Worm (Caenorhabditis elegans) whole organism, late embryonic: ENCODE measurements around the gene F13C5.1.

Experiments
- C08G9.2 ChIP-seq: sonication (generic microtip); optimal IDR thresholded peaks from 2 replicates; lab custom pipeline; 2016; ENCODE audit warnings: mild to moderate bottlenecking, missing genetic modification characterization, moderate library complexity, missing compliant biosample characterization
- F13H6.1 ChIP-seq: sonication (generic microtip); optimal IDR thresholded peaks from 2 replicates; lab custom pipeline; 2016; ENCODE audit warnings: missing genetic modification characterization, missing compliant biosample characterization
- K09A11.1 ChIP-seq: sonication (generic microtip); optimal IDR thresholded peaks from 2 replicates; lab custom pipeline; 2017; ENCODE audit warnings: antibody characterized with exemption, mild to moderate bottlenecking, missing genetic modification characterization, missing compliant biosample characterization; ENCODE audit not compliant: insufficient read depth
- T23F11.4 ChIP-seq: fragments of 200-800 bp; sonication (Bioruptor generic); optimal IDR thresholded peaks from 2 replicates; lab custom pipeline; 2018; ENCODE audit warnings: mild to moderate bottlenecking, missing genetic modification characterization, missing compliant biosample characterization
- ahr-1 ChIP-seq: sonication (generic microtip); optimal IDR thresholded peaks from 2 replicates; lab custom pipeline; 2016; ENCODE audit warnings: missing genetic modification characterization, missing compliant biosample characterization
- ama-1 ChIP-seq: fragments of 150-350 bp; optimal IDR thresholded peaks from 2 replicates; lab custom pipeline; 2014
- ceh-14 ChIP-seq: sonication (generic microtip); optimal IDR thresholded peaks from 2 replicates; lab custom pipeline; 2016; ENCODE audit warnings: missing genotype, missing genetic modification characterization, missing compliant biosample characterization
- ceh-18 ChIP-seq: sonication (generic microtip); optimal IDR thresholded peaks from 2 replicates; lab custom pipeline; 2016; ENCODE audit warnings: missing genetic modification characterization, missing compliant biosample characterization
- ceh-19 ChIP-seq: fragments of 200-800 bp; sonication (Bioruptor generic); optimal IDR thresholded peaks from 2 replicates; lab custom pipeline; 2018; ENCODE audit warnings: mild to moderate bottlenecking, missing genetic modification characterization, missing compliant biosample characterization
- ceh-22 ChIP-seq: sonication (generic microtip); optimal IDR thresholded peaks from 2 replicates; lab custom pipeline; 2017; ENCODE audit warnings: missing biosample characterization, missing genetic modification characterization
- ceh-24 ChIP-seq: sonication (generic microtip); optimal IDR thresholded peaks from 2 replicates; lab custom pipeline; 2016; ENCODE audit warnings: mild to moderate bottlenecking, missing genetic modification characterization, missing compliant biosample characterization
- ceh-30 ChIP-seq: fragments of 150-350 bp; optimal IDR thresholded peaks from 2 replicates; lab custom pipeline; 2014; ENCODE audit warnings: missing biosample characterization, missing genetic modification characterization
- ceh-31 ChIP-seq: sonication (generic microtip); optimal IDR thresholded peaks from 2 replicates; lab custom pipeline; 2016; ENCODE audit warnings: missing genetic modification characterization, missing compliant biosample characterization
- ceh-34 ChIP-seq: sonication (generic microtip); optimal IDR thresholded peaks from 2 replicates; lab custom pipeline; 2016; ENCODE audit warnings: mild to moderate bottlenecking, missing genetic modification characterization, missing compliant biosample characterization
- ceh-45 ChIP-seq: fragments of 200-800 bp; sonication (Bioruptor generic); IDR thresholded peaks from 2 replicates; pipeline ENCODE4 v1.3.6; 2022; ENCODE audit warnings: missing genetic modification reagents, missing genetic modification characterization, missing compliant biosample characterization
- dve-1 ChIP-seq: sonication (generic microtip); optimal IDR thresholded peaks from 2 replicates; lab custom pipeline; 2017; ENCODE audit warnings: antibody characterized with exemption, mild to moderate bottlenecking, missing genetic modification characterization, missing compliant biosample characterization
- elt-2 ChIP-seq: sonication (generic microtip); optimal IDR thresholded peaks from 2 replicates; lab custom pipeline; 2016; ENCODE audit warnings: missing genetic modification reagents, missing genetic modification characterization, missing compliant biosample characterization
- elt-4 ChIP-seq: sonication (generic microtip); optimal IDR thresholded peaks from 2 replicates; lab custom pipeline; 2016; ENCODE audit warnings: missing genetic modification characterization, missing compliant biosample characterization
- fkh-10 ChIP-seq: fragments of 150-350 bp; optimal IDR thresholded peaks from 2 replicates; lab custom pipeline; 2014; ENCODE audit warnings: missing biosample characterization, missing genetic modification reagents, missing genetic modification characterization
- fkh-6 ChIP-seq: sonication (generic microtip); optimal IDR thresholded peaks from 2 replicates; lab custom pipeline; 2016; ENCODE audit warnings: missing genetic modification characterization, missing compliant biosample characterization
- gmeb-2 ChIP-seq: sonication (generic microtip); optimal IDR thresholded peaks from 2 replicates; lab custom pipeline; 2016; ENCODE audit warnings: missing genetic modification characterization, inconsistent platforms, missing compliant biosample characterization
- hlh-13 ChIP-seq: fragments of 200-800 bp; sonication (Bioruptor generic); optimal IDR thresholded peaks from 2 replicates; lab custom pipeline; 2018; ENCODE audit warnings: mild to moderate bottlenecking, missing genetic modification characterization, missing compliant biosample characterization
- hlh-15 ChIP-seq: sonication (generic microtip); optimal IDR thresholded peaks from 2 replicates; lab custom pipeline; 2016; ENCODE audit warnings: missing genetic modification characterization, missing compliant biosample characterization
- hlh-30 ChIP-seq: sonication (generic microtip); optimal IDR thresholded peaks from 2 replicates; lab custom pipeline; 2017; ENCODE audit warnings: antibody characterized with exemption, missing genetic modification characterization, missing compliant biosample characterization; ENCODE audit not compliant: insufficient read depth
- hlh-6 ChIP-seq: sonication (generic microtip); optimal IDR thresholded peaks from 2 replicates; lab custom pipeline; 2016; ENCODE audit warnings: missing genotype, missing genetic modification characterization, missing compliant biosample characterization
- hlh-8 ChIP-seq: sonication (generic microtip); optimal IDR thresholded peaks from 2 replicates; lab custom pipeline; 2016; ENCODE audit warnings: missing genotype, missing genetic modification characterization, missing compliant biosample characterization
- lim-6 ChIP-seq: sonication (generic microtip); optimal IDR thresholded peaks from 2 replicates; lab custom pipeline; 2016; ENCODE audit warnings: missing genetic modification characterization, missing compliant biosample characterization
- lin-11 ChIP-seq: fragments of 200-800 bp; sonication (Bioruptor generic); optimal IDR thresholded peaks from 2 replicates; lab custom pipeline; 2018; ENCODE audit warnings: mild to moderate bottlenecking, missing genetic modification characterization, missing compliant biosample characterization
- madf-2 ChIP-seq: sonication (generic microtip); optimal IDR thresholded peaks from 2 replicates; lab custom pipeline; 2017; ENCODE audit warnings: missing genetic modification characterization, missing compliant biosample characterization
- mec-3 ChIP-seq: sonication (generic microtip); optimal IDR thresholded peaks from 2 replicates; lab custom pipeline; 2016; ENCODE audit warnings: borderline replicate concordance, missing genetic modification characterization, missing compliant biosample characterization
- nhr-232 ChIP-seq: sonication (generic microtip); optimal IDR thresholded peaks from 2 replicates; lab custom pipeline; 2016; ENCODE audit warnings: missing genetic modification characterization, missing compliant biosample characterization
- npax-4 ChIP-seq: sonication (generic microtip); optimal IDR thresholded peaks from 2 replicates; lab custom pipeline; 2016; ENCODE audit warnings: missing genetic modification characterization, missing compliant biosample characterization
- odd-2 ChIP-seq: sonication (generic microtip); optimal IDR thresholded peaks from 2 replicates; lab custom pipeline; 2017; ENCODE audit warnings: antibody characterized with exemption, mild to moderate bottlenecking, missing genetic modification characterization, missing compliant biosample characterization
- pag-3 ChIP-seq: sonication (generic microtip); optimal IDR thresholded peaks from 2 replicates; lab custom pipeline; 2016; ENCODE audit warnings: missing compliant biosample characterization, missing genetic modification characterization, borderline replicate concordance
- pat-9 ChIP-seq: fragments of 200-800 bp; sonication (Bioruptor generic); optimal IDR thresholded peaks from 2 replicates; lab custom pipeline; 2018; ENCODE audit warnings: mild to moderate bottlenecking, missing genetic modification characterization, moderate library complexity, missing compliant biosample characterization
- pqm-1 ChIP-seq: sonication (generic microtip); optimal IDR thresholded peaks from 2 replicates; lab custom pipeline; 2016; ENCODE audit warnings: missing genetic modification characterization, missing compliant biosample characterization
- pros-1 ChIP-seq: fragments of 150-350 bp; optimal IDR thresholded peaks from 2 replicates; lab custom pipeline; 2014; ENCODE audit warnings: missing biosample characterization, missing genetic modification reagents, missing genetic modification characterization
- ref-2 ChIP-seq: sonication (generic microtip); optimal IDR thresholded peaks from 2 replicates; lab custom pipeline; 2016; ENCODE audit warnings: missing genetic modification characterization, missing compliant biosample characterization
- rnt-1 ChIP-seq: sonication (generic microtip); optimal IDR thresholded peaks from 2 replicates; lab custom pipeline; 2016; ENCODE audit warnings: missing genetic modification characterization, missing compliant biosample characterization
- sdc-2 ChIP-seq: sonication (generic microtip); optimal IDR thresholded peaks from 2 replicates; lab custom pipeline; 2016; ENCODE audit warnings: missing genotype, missing genetic modification characterization, missing compliant biosample characterization
- sox-4 ChIP-seq: sonication (generic microtip); optimal IDR thresholded peaks from 2 replicates; lab custom pipeline; 2017; ENCODE audit warnings: mild to moderate bottlenecking, missing genetic modification characterization, inconsistent platforms, missing compliant biosample characterization
- syd-9 ChIP-seq: sonication (generic microtip); optimal IDR thresholded peaks from 2 replicates; lab custom pipeline; 2016; ENCODE audit warnings: mild to moderate bottlenecking, missing genetic modification characterization, moderate library complexity, missing compliant biosample characterization
- tbx-2 ChIP-seq: sonication (generic microtip); optimal IDR thresholded peaks from 2 replicates; lab custom pipeline; 2016; ENCODE audit warnings: missing genetic modification characterization, missing compliant biosample characterization
- tbx-7 ChIP-seq: sonication (generic microtip); optimal IDR thresholded peaks from 2 replicates; lab custom pipeline; 2016; ENCODE audit warnings: missing genotype, missing genetic modification characterization, missing compliant biosample characterization
- ttx-3 ChIP-seq: sonication (generic microtip); optimal IDR thresholded peaks from 2 replicates; lab custom pipeline; 2016; ENCODE audit warnings: missing genetic modification reagents, missing genetic modification characterization, missing compliant biosample characterization
- unc-3 ChIP-seq, 2 experiments: fragments of 200-800 bp in 1 of 2; sonication (Bioruptor generic) in 1 of 2; sonication (generic microtip) in 1 of 2; conservative IDR thresholded peaks in 1 of 2; optimal IDR thresholded peaks in 1 of 2; 2 replicates each; pipeline versions ENCODE4 v1.3.6 to Lab custom; 2016 to 2022; ENCODE audit warnings: missing compliant biosample characterization in 2 of 2, missing genetic modification characterization in 2 of 2, missing genetic modification reagents in 1 of 2
- unc-55 ChIP-seq: sonication (generic microtip); optimal IDR thresholded peaks from 2 replicates; lab custom pipeline; 2017; ENCODE audit warnings: missing biosample characterization, missing genetic modification reagents, missing genetic modification characterization
- unc-86 ChIP-seq: sonication (generic microtip); optimal IDR thresholded peaks from 2 replicates; lab custom pipeline; 2016; ENCODE audit warnings: missing genetic modification characterization, missing compliant biosample characterization
- zip-5 ChIP-seq: sonication (generic microtip); optimal IDR thresholded peaks from 2 replicates; lab custom pipeline; 2016; ENCODE audit warnings: missing genetic modification characterization, missing compliant biosample characterization
- ztf-16 ChIP-seq: sonication (generic microtip); optimal IDR thresholded peaks from 2 replicates; lab custom pipeline; 2017; ENCODE audit warnings: missing genetic modification characterization, missing compliant biosample characterization

Gene F13C5.1

DNA sequence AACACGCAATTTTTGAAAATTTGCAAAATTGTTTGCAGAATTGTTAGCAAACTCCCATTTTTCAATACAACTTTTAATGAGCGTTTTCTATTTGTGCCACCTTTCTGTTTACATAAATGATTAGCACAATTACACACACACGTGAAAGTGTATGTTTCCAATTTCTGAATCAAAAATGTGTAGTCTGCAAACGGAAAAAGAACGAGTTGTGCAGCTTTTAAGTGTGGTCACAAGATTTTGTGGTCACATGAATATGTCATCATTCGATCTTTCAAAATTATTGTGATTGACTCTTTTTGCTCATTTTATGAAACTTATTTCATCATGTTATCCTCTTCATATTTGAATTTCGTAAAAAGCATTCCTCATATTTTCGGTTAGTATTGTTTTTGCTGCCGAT lies 1.3 kb upstream of the F13C5.1 start:
- TF ChIP-seq K09A11.1 (tag; lab: Kevin White, UChicago): no peak
- no peak for TF ChIP-seq ceh-22 (tag; lab: Kevin White, UChicago)
- TF ChIP-seq zip-5 (tag; lab: Kevin White, UChicago): no peak
- TF ChIP-seq gmeb-2 (tag; lab: Kevin White, UChicago): no peak
- no peak for TF ChIP-seq C08G9.2 (tag; lab: Kevin White, UChicago)
- TF ChIP-seq hlh-15: no peak
- no peak for TF ChIP-seq pros-1
- TF ChIP-seq ceh-45 (GFP tag; lab: Robert Waterston, UW): no peak
- no peak for TF ChIP-seq ceh-30
- no peak for TF ChIP-seq tbx-2 (tag; lab: Kevin White, UChicago)
- no peak for TF ChIP-seq ama-1 (lab: Kevin White, UChicago)
- TF ChIP-seq ahr-1 (tag; lab: Kevin White, UChicago): no peak
- no peak for TF ChIP-seq elt-2 (tag; lab: Kevin White, UChicago)
- TF ChIP-seq madf-2 (tag; lab: Kevin White, UChicago): no peak
- TF ChIP-seq ceh-14 (tag; lab: Kevin White, UChicago): no peak
- no peak for TF ChIP-seq F13H6.1
- TF ChIP-seq npax-4 (tag; lab: Kevin White, UChicago): no peak
- TF ChIP-seq, all 69 proteins: peak for 0

ce11 chrX:601340-601757 lies 611 bp upstream of the F13C5.1 start:
- no peak for TF ChIP-seq ttx-3 (tag; lab: Kevin White, UChicago)
- no peak for TF ChIP-seq rnt-1 (tag; lab: Kevin White, UChicago)
- no peak for TF ChIP-seq T23F11.4 (GFP tag; lab: Kevin White, UChicago)
- peak; percentile 25 for TF ChIP-seq ceh-18
- no peak for TF ChIP-seq mec-3
- peak; percentile 61 for TF ChIP-seq ceh-19 (GFP tag; lab: Kevin White, UChicago)
- TF ChIP-seq gmeb-2 (tag; lab: Kevin White, UChicago): no peak
- TF ChIP-seq lin-11 (tag; lab: Kevin White, UChicago): no peak
- no peak for TF ChIP-seq hlh-6
- no peak for TF ChIP-seq elt-4 (tag; lab: Kevin White, UChicago)
- no peak for TF ChIP-seq tbx-7 (tag; lab: Kevin White, UChicago)
- TF ChIP-seq npax-4 (tag; lab: Kevin White, UChicago): no peak
- TF ChIP-seq fkh-10 (GFP tag; lab: Kevin White, UChicago): peak; percentile 7
- peak; percentile 26 for TF ChIP-seq pat-9 (tag; lab: Kevin White, UChicago)
- no peak for TF ChIP-seq ceh-45 (GFP tag; lab: Robert Waterston, UW)
- no peak for TF ChIP-seq hlh-15
- TF ChIP-seq odd-2 (tag; lab: Kevin White, UChicago): no peak
- TF ChIP-seq F13H6.1: no peak
- TF ChIP-seq sox-4 (tag; lab: Kevin White, UChicago): no peak
- TF ChIP-seq pros-1: no peak
- TF ChIP-seq pqm-1 (tag; lab: Kevin White, UChicago): no peak
- TF ChIP-seq hlh-13 (GFP tag; lab: Kevin White, UChicago): no peak
- TF ChIP-seq lim-6: peak; percentile 53
- peak; percentile 75 for TF ChIP-seq sdc-2 (tag; lab: Kevin White, UChicago)
- TF ChIP-seq unc-3 (GFP tag; conservative IDR thresholded peaks at IDR 0.05; lab: Robert Waterston, UW): no peak
- TF ChIP-seq unc-3 (tag; optimal IDR thresholded peaks at IDR 0.05; lab: Kevin White, UChicago): no peak
- peak; percentile 46 for TF ChIP-seq ceh-34 (tag; lab: Kevin White, UChicago)
- TF ChIP-seq syd-9 (tag; lab: Kevin White, UChicago): peak; percentile 43
- TF ChIP-seq ceh-14 (tag; lab: Kevin White, UChicago): peak; percentile 80
- TF ChIP-seq tbx-2 (tag; lab: Kevin White, UChicago): peak; percentile 68
- no peak for TF ChIP-seq unc-55 (GFP tag; lab: Kevin White, UChicago)
- TF ChIP-seq unc-86 (tag; lab: Kevin White, UChicago): no peak
- no peak for TF ChIP-seq pag-3 (tag; lab: Kevin White, UChicago)
- no peak for TF ChIP-seq ceh-22 (tag; lab: Kevin White, UChicago)
- TF ChIP-seq zip-5 (tag; lab: Kevin White, UChicago): no peak
- TF ChIP-seq nhr-232 (tag; lab: Kevin White, UChicago): no peak
- TF ChIP-seq ceh-24: no peak
- peak; percentile 40 for TF ChIP-seq ref-2 (tag; lab: Kevin White, UChicago)
- no peak for TF ChIP-seq dve-1 (tag; lab: Kevin White, UChicago)
- TF ChIP-seq hlh-30 (tag; lab: Kevin White, UChicago): peak; percentile 81
- TF ChIP-seq hlh-8 (tag; lab: Kevin White, UChicago): no peak
- TF ChIP-seq ztf-16: no peak
- TF ChIP-seq fkh-6 (tag; lab: Kevin White, UChicago): peak; percentile 1
- TF ChIP-seq ceh-31 (tag; lab: Kevin White, UChicago): peak; percentile 78
